ENCODE assay signal across 5 fruit fly cellular contexts in the genomic region with DNA sequence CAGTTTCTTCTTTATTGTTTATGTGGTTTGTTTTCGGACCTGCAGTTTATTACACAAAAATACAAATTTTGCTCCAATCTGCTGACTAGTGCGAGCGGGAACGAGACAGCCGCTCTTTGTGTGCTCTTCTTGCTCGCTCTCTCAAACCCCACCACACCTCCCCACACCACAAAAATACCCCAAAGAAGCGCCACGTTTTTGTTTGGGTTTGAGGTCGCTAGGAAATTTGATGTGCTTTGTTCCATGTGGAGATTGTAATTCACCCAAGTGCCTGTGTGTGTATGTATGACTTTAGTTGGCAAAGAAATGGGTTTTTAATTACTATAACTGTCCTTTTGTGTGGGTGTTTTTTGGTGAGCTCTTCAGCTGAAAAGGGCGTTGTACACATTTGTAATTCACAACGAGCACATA.
TF ChIP-seq lines count a peak whose summit lies in the region.

No protein-coding gene starts in this region.

- no peak for TF ChIP-seq CTCF in whole organism, embryonic (GFP tag; optimal IDR thresholded peaks at IDR 0.05; lab: Kevin White, UChicago)

TF ChIP-seq in whole organism, adult, 20 proteins besides CTCF, POLR2A, EP300 and RAD21:
- TF ChIP-seq ovo (GFP tag; optimal IDR thresholded peaks at IDR 0.05; lab: Kevin White, UChicago) (no peak), pad (GFP tag; optimal IDR thresholded peaks at IDR 0.05; lab: Kevin White, UChicago) (peak; percentile 50), Mnt (GFP tag; optimal IDR thresholded peaks at IDR 0.05; lab: Kevin White, UChicago) (peak; percentile 95), kay (GFP tag; lab: Kevin White, UChicago; ENCODE audit: borderline replicate concordance) (peak; percentile 68), tj (GFP tag; optimal IDR thresholded peaks at IDR 0.05; lab: Kevin White, UChicago) (peak; percentile 81), cic (GFP tag; optimal IDR thresholded peaks at IDR 0.05; lab: Kevin White, UChicago) (peak; percentile 92), bab1 (GFP tag; optimal IDR thresholded peaks at IDR 0.05; lab: Kevin White, UChicago) (peak; percentile 55), CG5204 (GFP tag; optimal IDR thresholded peaks at IDR 0.05; lab: Kevin White, UChicago) (no peak), CG7101 (tag; optimal IDR thresholded peaks at IDR 0.05; lab: Kevin White, UChicago) (no peak), CG7045 (GFP tag; optimal IDR thresholded peaks at IDR 0.05; lab: Kevin White, UChicago) (peak; percentile 9)

TF ChIP-seq in whole organism, embryonic, 481 proteins besides CTCF, POLR2A, EP300 and RAD21 (continues in another document):
- TF ChIP-seq fru (optimal IDR thresholded peaks at IDR 0.05; lab: Kevin White, UChicago) (no peak), vnd (GFP tag; IDR thresholded peaks at IDR 0.05; lab: Robert Waterston, UW; ENCODE audit: partially characterized antibody) (no peak), dpn (GFP tag; optimal IDR thresholded peaks at IDR 0.05; lab: Kevin White, UChicago) (peak; percentile 19 to 27), row (GFP tag; IDR thresholded peaks at IDR 0.05; lab: Robert Waterston, UW) (peak; percentile 70), ase (GFP tag; IDR thresholded peaks at IDR 0.05; lab: Robert Waterston, UW) (no peak), MTF-1 (GFP tag; optimal IDR thresholded peaks at IDR 0.05; lab: Kevin White, UChicago; ENCODE audit: borderline replicate concordance) (peak; percentile 4), shn (GFP tag; optimal IDR thresholded peaks at IDR 0.05; lab: Kevin White, UChicago) (no peak), vvl (GFP tag; IDR thresholded peaks at IDR 0.05; lab: Robert Waterston, UW) (peak; percentile 46; the same call in 1 of the 2 replicates), Lpt (GFP tag; optimal IDR thresholded peaks at IDR 0.05; lab: Kevin White, UChicago) (no peak), Spps (tag; optimal IDR thresholded peaks at IDR 0.05; lab: Kevin White, UChicago) (no peak), CG11085 (GFP tag; IDR thresholded peaks at IDR 0.05; lab: Robert Waterston, UW) (no peak), Blimp-1 (GFP tag; optimal IDR thresholded peaks at IDR 0.05; lab: Kevin White, UChicago) (peak; percentile 15), CG1832 (GFP tag; optimal IDR thresholded peaks at IDR 0.05; lab: Kevin White, UChicago) (peak; percentile 76), Dad (GFP tag; optimal IDR thresholded peaks at IDR 0.05; lab: Kevin White, UChicago) (peak; percentile 18), CG8765 (GFP tag; IDR thresholded peaks at IDR 0.05; lab: Robert Waterston, UW) (no peak), ci (GFP tag; IDR thresholded peaks at IDR 0.05; lab: Robert Waterston, UW) (peak; percentile 60; the same call in 2 of the 3 replicates), CG7372 (GFP tag; IDR thresholded peaks at IDR 0.05; lab: Robert Waterston, UW) (no peak), Ets65A (GFP tag; lab: Kevin White, UChicago) (peak; percentile 57), lab (GFP tag; optimal IDR thresholded peaks at IDR 0.05; lab: Kevin White, UChicago) (peak; percentile 45)

TF ChIP-seq in whole organism, prepupa, 60 proteins besides CTCF, POLR2A, EP300 and RAD21 (continues in another document):
- TF ChIP-seq CG15336 (GFP tag; IDR thresholded peaks at IDR 0.05; lab: Robert Waterston, UW) (no peak; the same call in 1 of the 2 replicates), CG11762 (GFP tag; optimal IDR thresholded peaks at IDR 0.05; lab: Kevin White, UChicago; ENCODE audit: insufficient read depth) (no peak), Gug (GFP tag; IDR thresholded peaks at IDR 0.05; lab: Robert Waterston, UW) (no peak), eg (GFP tag; IDR thresholded peaks at IDR 0.05; lab: Robert Waterston, UW) (peak; percentile 41; the same call in 1 of the 3 replicates), Hr38 (GFP tag; optimal IDR thresholded peaks at IDR 0.05; lab: Kevin White, UChicago) (no peak), Blimp-1 (GFP tag; optimal IDR thresholded peaks at IDR 0.05; lab: Kevin White, UChicago) (peak; percentile 25), CG6163 (GFP tag; IDR thresholded peaks at IDR 0.05; lab: Robert Waterston, UW) (0 out of 3 replicates have a peak, but pooled peaks have one; percentile 25), esn (GFP tag; optimal IDR thresholded peaks at IDR 0.05; lab: Kevin White, UChicago) (no peak), cyc (GFP tag; optimal IDR thresholded peaks at IDR 0.05; lab: Kevin White, UChicago) (no peak), CG34406 (GFP tag; optimal IDR thresholded peaks at IDR 0.05; lab: Kevin White, UChicago) (no peak), CG4318 (GFP tag; optimal IDR thresholded peaks at IDR 0.05; lab: Kevin White, UChicago) (no peak), topi (GFP tag; optimal IDR thresholded peaks at IDR 0.05; lab: Kevin White, UChicago) (no peak), Ets21C (GFP tag; optimal IDR thresholded peaks at IDR 0.05; lab: Kevin White, UChicago) (no peak), CG10631 (GFP tag; optimal IDR thresholded peaks at IDR 0.05; lab: Kevin White, UChicago) (no peak), pdm3 (GFP tag; optimal IDR thresholded peaks at IDR 0.05; lab: Kevin White, UChicago) (no peak), fkh (GFP tag; optimal IDR thresholded peaks at IDR 0.05; lab: Kevin White, UChicago) (peak; percentile 82), salr (GFP tag; optimal IDR thresholded peaks at IDR 0.05; lab: Kevin White, UChicago) (no peak), spab (GFP tag; optimal IDR thresholded peaks at IDR 0.05; lab: Kevin White, UChicago) (no peak), Smox (GFP tag; optimal IDR thresholded peaks at IDR 0.05; lab: Kevin White, UChicago) (no peak), acj6 (GFP tag; optimal IDR thresholded peaks at IDR 0.05; lab: Kevin White, UChicago) (no peak)

TF ChIP-seq in whole organism, pupa, 21 proteins besides CTCF, POLR2A, EP300 and RAD21:
- no peak for TF ChIP-seq CG14655 (GFP tag; optimal IDR thresholded peaks at IDR 0.05; lab: Kevin White, UChicago)
- TF ChIP-seq CG8159 (tag; optimal IDR thresholded peaks at IDR 0.05; lab: Kevin White, UChicago): no peak
- TF ChIP-seq CG9948 (tag; optimal IDR thresholded peaks at IDR 0.05; lab: Kevin White, UChicago): no peak
- TF ChIP-seq CG13204 (GFP tag; optimal IDR thresholded peaks at IDR 0.05; lab: Kevin White, UChicago): no peak
- no peak for TF ChIP-seq rn (GFP tag; IDR thresholded peaks at IDR 0.05; lab: Robert Waterston, UW)
- no peak for TF ChIP-seq CG10348 (GFP tag; IDR thresholded peaks at IDR 0.05; lab: Robert Waterston, UW)
- no peak for TF ChIP-seq CG34367 (tag; optimal IDR thresholded peaks at IDR 0.05; lab: Kevin White, UChicago)
- no peak for TF ChIP-seq D1 (tag; optimal IDR thresholded peaks at IDR 0.05; lab: Kevin White, UChicago)
- 0 out of 3 replicates have a peak, but pooled peaks have one; percentile 11 for TF ChIP-seq CG4496 (GFP tag; IDR thresholded peaks at IDR 0.05; lab: Robert Waterston, UW)
- no peak for TF ChIP-seq Ets98B (GFP tag; IDR thresholded peaks at IDR 0.05; lab: Robert Waterston, UW)
- 0 out of 2 replicates have a peak, but pooled peaks have one; percentile 35 for TF ChIP-seq CG12605 (GFP tag; IDR thresholded peaks at IDR 0.05; lab: Robert Waterston, UW)
- TF ChIP-seq Snoo (tag; optimal IDR thresholded peaks at IDR 0.05; lab: Kevin White, UChicago): no peak
- TF ChIP-seq Pif1B (GFP tag; optimal IDR thresholded peaks at IDR 0.05; lab: Kevin White, UChicago): no peak
- 0 out of 2 replicates have a peak, but pooled peaks have one; percentile 14 for TF ChIP-seq CG32121 (GFP tag; IDR thresholded peaks at IDR 0.05; lab: Robert Waterston, UW)
- TF ChIP-seq Pif1A (GFP tag; optimal IDR thresholded peaks at IDR 0.05; lab: Kevin White, UChicago): no peak
- TF ChIP-seq CG8301 (tag; optimal IDR thresholded peaks at IDR 0.05; lab: Kevin White, UChicago): no peak
- no peak for TF ChIP-seq CG15710 (tag; optimal IDR thresholded peaks at IDR 0.05; lab: Kevin White, UChicago)
- peak; percentile 47; the same call in 1 of the 3 replicates for TF ChIP-seq fd96Ca (GFP tag; IDR thresholded peaks at IDR 0.05; lab: Robert Waterston, UW)
- TF ChIP-seq CG17806 (tag; optimal IDR thresholded peaks at IDR 0.05; lab: Kevin White, UChicago): no peak
- TF ChIP-seq gl (tag; optimal IDR thresholded peaks at IDR 0.05; lab: Kevin White, UChicago): no peak
- no peak for TF ChIP-seq EcR (GFP tag; optimal IDR thresholded peaks at IDR 0.05; lab: Kevin White, UChicago)
TF ChIP-seq in whole organism, pupa: peak in this region for 4.

TF ChIP-seq in whole organism, wandering third instar larva, 38 proteins besides CTCF, POLR2A, EP300 and RAD21 (continues in another document):
- peak; percentile 29 for TF ChIP-seq h (GFP tag; optimal IDR thresholded peaks at IDR 0.05; lab: Kevin White, UChicago)
- no peak for TF ChIP-seq CG9705 (GFP tag; optimal IDR thresholded peaks at IDR 0.05; lab: Kevin White, UChicago)
- peak; percentile 19 for TF ChIP-seq Dif (GFP tag; optimal IDR thresholded peaks at IDR 0.05; lab: Kevin White, UChicago; ENCODE audit: partially characterized antibody)
- TF ChIP-seq Jra (GFP tag; optimal IDR thresholded peaks at IDR 0.05; lab: Kevin White, UChicago): no peak
- no peak for TF ChIP-seq tai (GFP tag; optimal IDR thresholded peaks at IDR 0.05; lab: Kevin White, UChicago)
- no peak for TF ChIP-seq Abd-B (GFP tag; optimal IDR thresholded peaks at IDR 0.05; lab: Kevin White, UChicago)
- TF ChIP-seq ey (GFP tag; optimal IDR thresholded peaks at IDR 0.05; lab: Kevin White, UChicago): no peak
- TF ChIP-seq Rel (GFP tag; optimal IDR thresholded peaks at IDR 0.05; lab: Kevin White, UChicago): no peak
- TF ChIP-seq Rel (tag; optimal IDR thresholded peaks at IDR 0.05; lab: Kevin White, UChicago): peak; percentile 75
- TF ChIP-seq Myc (optimal IDR thresholded peaks at IDR 0.05; lab: Kevin White, UChicago): no peak
- TF ChIP-seq sv (GFP tag; optimal IDR thresholded peaks at IDR 0.05; lab: Kevin White, UChicago): no peak
- TF ChIP-seq Mio (GFP tag; optimal IDR thresholded peaks at IDR 0.05; lab: Kevin White, UChicago): no peak
- TF ChIP-seq HLH106 (tag; optimal IDR thresholded peaks at IDR 0.05; lab: Kevin White, UChicago): peak; percentile 21
- TF ChIP-seq woc (GFP tag; optimal IDR thresholded peaks at IDR 0.05; lab: Kevin White, UChicago): peak; percentile 79
- peak; percentile 8 for TF ChIP-seq Vsx2 (GFP tag; optimal IDR thresholded peaks at IDR 0.05; lab: Kevin White, UChicago; ENCODE audit: partially characterized antibody)
- peak; percentile 12 to 53 for TF ChIP-seq dl (GFP tag; optimal IDR thresholded peaks at IDR 0.05; lab: Kevin White, UChicago; ENCODE audit: insufficient read depth in 1 of 2, partially characterized antibody in 2 of 2)
- TF ChIP-seq psq (GFP tag; optimal IDR thresholded peaks at IDR 0.05; lab: Kevin White, UChicago): peak; percentile 48
- no peak for TF ChIP-seq pan (optimal IDR thresholded peaks at IDR 0.05; lab: Kevin White, UChicago)
- no peak for TF ChIP-seq brk (GFP tag; optimal IDR thresholded peaks at IDR 0.05; lab: Kevin White, UChicago)
- no peak for TF ChIP-seq Dfd (GFP tag; optimal IDR thresholded peaks at IDR 0.05; lab: Kevin White, UChicago)
- TF ChIP-seq CG32264 (GFP tag; optimal IDR thresholded peaks at IDR 0.05; lab: Kevin White, UChicago): no peak
- TF ChIP-seq dmrt93B (GFP tag; optimal IDR thresholded peaks at IDR 0.05; lab: Kevin White, UChicago): no peak
- TF ChIP-seq Hr83 (GFP tag; optimal IDR thresholded peaks at IDR 0.05; lab: Kevin White, UChicago; ENCODE audit: poor library complexity, severe bottlenecking): no peak
- TF ChIP-seq dsf (GFP tag; optimal IDR thresholded peaks at IDR 0.05; lab: Kevin White, UChicago; ENCODE audit: borderline replicate concordance): no peak
